Fruit fly (Drosophila melanogaster) Kc167 (cell line): ENCODE data around the gene Pfdn4.

Experiments
- Myc ChIP-seq: fragments of >200 bp; optimal IDR thresholded peaks from 2 replicates; lab custom pipeline; 2017; ENCODE audit warnings: missing external identifiers
- psq ChIP-seq: fragments of >200 bp; optimal IDR thresholded peaks from 2 replicates; lab custom pipeline; 2017; ENCODE audit warnings: missing external identifiers

dm6 chr3L:5372052-5372451, 4.2 kb upstream of the Pfdn4 start:
- TF ChIP-seq psq (lab: Kevin White, UChicago) (no peak), Myc (lab: Kevin White, UChicago) (no peak)
